Worm (Caenorhabditis elegans) whole organism, L2 larva: ENCODE data around the gene srx-134.

Experiments used
- elt-1 ChIP-seq: fragments of 150-350 bp; optimal IDR thresholded peaks from 2 replicates; lab custom pipeline; 2014; ENCODE audit warnings: missing biosample characterization, missing genetic modification characterization
- fos-1 ChIP-seq: fragments of 150-350 bp; optimal IDR thresholded peaks from 2 replicates; lab custom pipeline; 2014; ENCODE audit warnings: missing biosample characterization, missing genetic modification characterization
- mab-5 ChIP-seq: fragments of 150-350 bp; optimal IDR thresholded peaks from 2 replicates; lab custom pipeline; 2014; ENCODE audit warnings: missing biosample characterization, missing genetic modification characterization
- mdl-1 ChIP-seq, 2 experiments: fragments of 150-350 bp in 1 of 2; sonication (generic microtip) in 1 of 2; optimal IDR thresholded peaks; 2 replicates each; lab custom pipeline; 2017; ENCODE audit warnings: missing biosample characterization in 2 of 2, missing genetic modification characterization in 2 of 2
- nhr-11 ChIP-seq: fragments of 150-350 bp; optimal IDR thresholded peaks from 2 replicates; lab custom pipeline; 2014; ENCODE audit warnings: missing biosample characterization, missing genetic modification characterization
- nhr-12 ChIP-seq: fragments of 150-350 bp; optimal IDR thresholded peaks from 2 replicates; lab custom pipeline; 2014; ENCODE audit warnings: missing biosample characterization, missing genetic modification characterization
- skn-1 ChIP-seq: sonication (generic microtip); optimal IDR thresholded peaks from 2 replicates; lab custom pipeline; 2017; ENCODE audit warnings: missing biosample characterization, missing genetic modification characterization
- sma-9 ChIP-seq, 2 experiments: fragments of 150-350 bp in 1 of 2; sonication (generic microtip) in 1 of 2; optimal IDR thresholded peaks; 2 replicates each; lab custom pipeline; 2014 to 2016; ENCODE audit warnings: missing genetic modification characterization in 2 of 2, mild to moderate bottlenecking in 1 of 2, missing biosample characterization in 1 of 2, missing compliant biosample characterization in 1 of 2, missing genetic modification reagents in 1 of 2, moderate library complexity in 1 of 2
- snpc-4 ChIP-seq: fragments of 150-350 bp; optimal IDR thresholded peaks from 2 replicates; lab custom pipeline; 2014; ENCODE audit warnings: missing biosample characterization, missing genetic modification characterization
- unc-39 ChIP-seq: fragments of 150-350 bp; optimal IDR thresholded peaks from 2 replicates; lab custom pipeline; 2014; ENCODE audit warnings: missing biosample characterization, missing genetic modification characterization

ce11 chrV:13850170-13850569, 6.1 kb downstream of the srx-134 start, which contains the start of gene hpx-2:
- TF ChIP-seq nhr-12 (tag; lab: Kevin White, UChicago) (no peak), sma-9 (GFP tag; optimal IDR thresholded peaks at IDR 0.05; lab: Kevin White, UChicago) (no peak), sma-9 (tag; optimal IDR thresholded peaks at IDR 0.05; lab: Kevin White, UChicago) (no peak), unc-39 (tag; lab: Kevin White, UChicago) (no peak), mab-5 (no peak), snpc-4 (tag; lab: Kevin White, UChicago) (no peak), mdl-1 (tag; optimal IDR thresholded peaks at IDR 0.05; lab: Kevin White, UChicago) (no peak), elt-1 (tag; lab: Kevin White, UChicago) (no peak), nhr-11 (tag; lab: Kevin White, UChicago) (no peak), skn-1 (no peak), fos-1 (tag; lab: Kevin White, UChicago) (no peak)
